Fruit fly (Drosophila melanogaster) Kc167 (cell line): ENCODE data around the gene Phae2.

Experiments used
- Sin3A ChIP-seq: fragments of >200 bp; optimal IDR thresholded peaks from 2 replicates; lab custom pipeline; 2018; ENCODE audit warnings: missing external identifiers
- psq ChIP-seq: fragments of >200 bp; optimal IDR thresholded peaks from 2 replicates; lab custom pipeline; 2017; ENCODE audit warnings: missing external identifiers

DNA sequence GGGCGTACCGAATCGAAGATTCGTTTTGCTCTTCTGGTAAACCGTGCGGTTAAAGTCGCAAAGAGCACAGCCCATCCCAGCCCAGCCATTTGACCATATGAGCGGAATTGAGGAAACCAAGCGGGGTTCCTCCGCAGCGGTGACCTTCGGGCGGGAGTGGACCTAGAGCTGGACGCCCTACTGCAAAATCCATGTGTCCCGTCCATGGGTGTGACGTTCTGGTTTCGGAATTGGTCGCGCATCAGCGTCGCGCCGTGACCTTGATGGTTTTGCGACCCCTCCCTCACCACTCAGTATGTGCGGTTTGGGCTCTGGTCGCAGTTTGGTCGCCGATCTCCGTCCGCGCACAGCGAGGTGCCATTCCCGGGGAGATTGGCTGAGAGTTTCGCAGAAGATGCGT is 18.2 kb upstream of the Phae2 start:
- TF ChIP-seq psq (no peak), Sin3A (lab: Kevin White, UChicago) (no peak)
